Worm (Caenorhabditis elegans) whole organism, young adult: ENCODE data around the gene acs-4.
A peak's percentile ranks its signal among the peaks of the same experiment; 100 is the strongest.

ENCODE experiments used
- C06A6.2 ChIP-seq: fragments of 200-800 bp; sonication (Bioruptor generic); conservative IDR thresholded peaks from 2 replicates; pipeline ENCODE4 v1.3.6; 2022; ENCODE audit warnings: missing genetic modification characterization, missing compliant biosample characterization
- F37B4.10 ChIP-seq: fragments of 200-800 bp; sonication (Bioruptor generic); IDR thresholded peaks from 2 replicates; pipeline ENCODE4 v1.3.6; 2022; ENCODE audit warnings: missing genetic modification characterization, missing compliant biosample characterization
- F39B2.1 ChIP-seq: fragments of 200-800 bp; sonication (Bioruptor generic); IDR thresholded peaks from 2 replicates; pipeline ENCODE4 v1.3.6; 2022; ENCODE audit warnings: missing genetic modification reagents, missing genetic modification characterization, missing compliant biosample characterization
- F49E8.2 ChIP-seq: sonication (generic microtip); optimal IDR thresholded peaks from 3 replicates; lab custom pipeline; 2017; ENCODE audit warnings: missing genetic modification characterization, mild to moderate bottlenecking, missing compliant biosample characterization, antibody characterized with exemption, moderate library complexity; ENCODE audit not compliant: insufficient read depth
- K12H6.12 ChIP-seq: fragments of 200-800 bp; sonication (Bioruptor generic); optimal IDR thresholded peaks from 2 replicates; lab custom pipeline; 2018; ENCODE audit warnings: mild to moderate bottlenecking, missing genetic modification characterization, missing compliant biosample characterization
- Y53G8AR.9 ChIP-seq: fragments of 200-800 bp; sonication (Bioruptor generic); conservative IDR thresholded peaks from 2 replicates; pipeline ENCODE4 v1.3.6; 2022; ENCODE audit warnings: missing genetic modification reagents, missing genetic modification characterization, missing compliant biosample characterization
- Y56A3A.18 ChIP-seq: fragments of 200-800 bp; sonication (Bioruptor generic); IDR thresholded peaks from 2 replicates; pipeline ENCODE4 v1.3.6; 2022; ENCODE audit warnings: missing genetic modification reagents, missing genetic modification characterization, missing compliant biosample characterization
- ama-1 ChIP-seq, 3 experiments: fragments of 150-350 bp in 1 of 3; sonication (generic microtip) in 2 of 3; optimal IDR thresholded peaks; 2 replicates each; lab custom pipeline; 2014 to 2018; ENCODE audit warnings: missing biosample characterization in 2 of 3, missing genetic modification characterization in 2 of 3, missing genetic modification reagents in 2 of 3
- attf-3 ChIP-seq: fragments of 200-800 bp; sonication (Bioruptor generic); conservative IDR thresholded peaks from 2 replicates; pipeline ENCODE4 v1.3.6; 2022; ENCODE audit warnings: missing genetic modification reagents, missing genetic modification characterization, missing compliant biosample characterization
- bed-1 ChIP-seq: fragments of 200-800 bp; sonication (Bioruptor generic); IDR thresholded peaks from 2 replicates; pipeline ENCODE4 v1.3.6; 2022; ENCODE audit warnings: missing genetic modification reagents, missing genetic modification characterization, missing compliant biosample characterization
- bed-2 ChIP-seq: fragments of 200-800 bp; sonication (Bioruptor generic); IDR thresholded peaks from 2 replicates; pipeline ENCODE4 v1.3.6; 2022; ENCODE audit warnings: missing genetic modification reagents, missing genetic modification characterization, missing compliant biosample characterization
- ceh-100 ChIP-seq: fragments of 200-800 bp; sonication (Bioruptor generic); IDR thresholded peaks from 2 replicates; pipeline ENCODE4 v1.3.6; 2022; ENCODE audit warnings: missing genetic modification reagents, missing genetic modification characterization, missing compliant biosample characterization
- ceh-27 ChIP-seq: fragments of 200-800 bp; sonication (Bioruptor generic); optimal IDR thresholded peaks from 2 replicates; lab custom pipeline; 2018; ENCODE audit warnings: mild to moderate bottlenecking, missing genetic modification characterization, moderate library complexity, missing compliant biosample characterization
- dpl-1 ChIP-seq: fragments of 150-350 bp; optimal IDR thresholded peaks from 2 replicates; lab custom pipeline; 2014; ENCODE audit warnings: missing biosample characterization, missing genetic modification reagents, missing genetic modification characterization
- ets-4 ChIP-seq: fragments of 200-800 bp; sonication (Bioruptor generic); optimal IDR thresholded peaks from 2 replicates; lab custom pipeline; 2018; ENCODE audit warnings: mild to moderate bottlenecking, missing genetic modification characterization, missing compliant biosample characterization
- fkh-3 ChIP-seq: sonication (generic microtip); optimal IDR thresholded peaks from 2 replicates; lab custom pipeline; 2016; ENCODE audit warnings: mild to moderate bottlenecking, missing genetic modification characterization, missing compliant biosample characterization
- hmg-1.2 ChIP-seq: fragments of 200-800 bp; sonication (Bioruptor generic); IDR thresholded peaks from 2 replicates; pipeline ENCODE4 v1.3.6; 2022; ENCODE audit warnings: missing genetic modification reagents, missing genetic modification characterization, missing compliant biosample characterization
- let-526 ChIP-seq: fragments of 200-800 bp; sonication (Bioruptor generic); IDR thresholded peaks from 2 replicates; pipeline ENCODE4 v1.3.6; 2022; ENCODE audit warnings: missing genetic modification reagents, missing genetic modification characterization, missing compliant biosample characterization
- lin-35 ChIP-seq, 3 experiments: fragments of 150-350 bp in 2 of 3; sonication (generic microtip) in 1 of 3; optimal IDR thresholded peaks; 2 replicates each; lab custom pipeline; 2014 to 2018; ENCODE audit warnings: missing biosample characterization in 3 of 3, missing genetic modification characterization in 3 of 3, missing genetic modification reagents in 3 of 3
- lin-40 ChIP-seq: sonication (generic microtip); optimal IDR thresholded peaks from 2 replicates; lab custom pipeline; 2016; ENCODE audit warnings: missing genetic modification characterization, mild to moderate bottlenecking, missing compliant biosample characterization, missing genotype, missing genetic modification reagents
- madf-10 ChIP-seq: sonication (generic microtip); optimal IDR thresholded peaks from 2 replicates; lab custom pipeline; 2016; ENCODE audit warnings: mild to moderate bottlenecking, missing genetic modification characterization, missing compliant biosample characterization
- madf-3 ChIP-seq: fragments of 200-800 bp; sonication (Bioruptor generic); IDR thresholded peaks from 2 replicates; pipeline ENCODE4 v1.3.6; 2022; ENCODE audit warnings: missing genetic modification reagents, missing genetic modification characterization, missing compliant biosample characterization
- madf-6 ChIP-seq: fragments of 200-800 bp; sonication (Bioruptor generic); IDR thresholded peaks from 2 replicates; pipeline ENCODE4 v1.3.6; 2022; ENCODE audit warnings: missing genetic modification reagents, missing genetic modification characterization, missing compliant biosample characterization
- madf-8 ChIP-seq: fragments of 200-800 bp; sonication (Bioruptor generic); conservative IDR thresholded peaks from 2 replicates; pipeline ENCODE4 v1.3.6; 2022; ENCODE audit warnings: missing genetic modification reagents, missing genetic modification characterization, missing compliant biosample characterization
- mcd-1 ChIP-seq: fragments of 200-800 bp; sonication (Bioruptor generic); IDR thresholded peaks from 2 replicates; pipeline ENCODE4 v1.3.6; 2022; ENCODE audit warnings: missing genetic modification reagents, missing genetic modification characterization, missing compliant biosample characterization
- mel-28 ChIP-seq: sonication (generic microtip); optimal IDR thresholded peaks from 2 replicates; lab custom pipeline; 2016; ENCODE audit warnings: borderline replicate concordance, mild to moderate bottlenecking, missing genetic modification characterization, missing compliant biosample characterization
- nhr-27 ChIP-seq: fragments of 200-800 bp; sonication (Bioruptor generic); optimal IDR thresholded peaks from 2 replicates; lab custom pipeline; 2018; ENCODE audit warnings: mild to moderate bottlenecking, missing genetic modification characterization, moderate library complexity, missing compliant biosample characterization
- nhr-90 ChIP-seq: sonication (generic microtip); optimal IDR thresholded peaks from 2 replicates; lab custom pipeline; 2016; ENCODE audit warnings: missing genotype, mild to moderate bottlenecking, missing genetic modification characterization, missing compliant biosample characterization
- pha-4 ChIP-seq: fragments of 150-350 bp; sonication (generic microtip); optimal IDR thresholded peaks from 2 replicates; lab custom pipeline; 2014; ENCODE audit warnings: missing biosample characterization, missing genetic modification reagents, missing genetic modification characterization
- repo-1 ChIP-seq: sonication (generic microtip); optimal IDR thresholded peaks from 2 replicates; lab custom pipeline; 2017; ENCODE audit warnings: mild to moderate bottlenecking, missing genetic modification characterization, missing compliant biosample characterization
- snpc-1.3 ChIP-seq: sonication (generic microtip); optimal IDR thresholded peaks from 2 replicates; lab custom pipeline; 2017; ENCODE audit warnings: missing genetic modification characterization, mild to moderate bottlenecking, missing compliant biosample characterization, antibody characterized with exemption, moderate library complexity, missing genotype, missing genetic modification reagents; ENCODE audit not compliant: insufficient read depth
- snpc-3.4 ChIP-seq: sonication (generic microtip); optimal IDR thresholded peaks from 2 replicates; lab custom pipeline; 2017; ENCODE audit warnings: missing genetic modification characterization, mild to moderate bottlenecking, missing compliant biosample characterization, antibody characterized with exemption, moderate library complexity, missing genotype, missing genetic modification reagents
- snpc-4 ChIP-seq, 5 experiments: fragments of 150-350 bp in 1 of 5; sonication (generic microtip) in 4 of 5; optimal IDR thresholded peaks; 2 replicates each; lab custom pipeline; 2014 to 2018; ENCODE audit warnings: missing genetic modification characterization in 5 of 5, missing biosample characterization in 3 of 5, antibody characterized with exemption in 2 of 5, mild to moderate bottlenecking in 2 of 5, missing compliant biosample characterization in 2 of 5, missing genotype in 2 of 5, moderate library complexity in 2 of 5, missing genetic modification reagents in 1 of 5
- somi-1 ChIP-seq: fragments of 200-800 bp; sonication (Bioruptor generic); optimal IDR thresholded peaks from 2 replicates; lab custom pipeline; 2018; ENCODE audit warnings: mild to moderate bottlenecking, missing genetic modification characterization, missing compliant biosample characterization
- xnd-1 ChIP-seq: sonication (generic microtip); optimal IDR thresholded peaks from 2 replicates; lab custom pipeline; 2016; ENCODE audit warnings: missing genotype, missing genetic modification reagents, missing genetic modification characterization, missing compliant biosample characterization
- zim-3 ChIP-seq: sonication (generic microtip); optimal IDR thresholded peaks from 2 replicates; lab custom pipeline; 2017; ENCODE audit warnings: mild to moderate bottlenecking, missing genetic modification characterization, moderate library complexity, missing compliant biosample characterization
- ztf-22 ChIP-seq: fragments of 200-800 bp; sonication (Bioruptor generic); optimal IDR thresholded peaks from 2 replicates; lab custom pipeline; 2018; ENCODE audit warnings: mild to moderate bottlenecking, missing genetic modification characterization, moderate library complexity, missing compliant biosample characterization
- ztf-28 ChIP-seq: fragments of 200-800 bp; sonication (Bioruptor generic); IDR thresholded peaks from 2 replicates; pipeline ENCODE4 v1.3.6; 2022; ENCODE audit warnings: missing genetic modification reagents, missing genetic modification characterization, missing compliant biosample characterization
- ztf-6 ChIP-seq: fragments of 200-800 bp; sonication (Bioruptor generic); IDR thresholded peaks from 2 replicates; pipeline ENCODE4 v1.3.6; 2022; ENCODE audit warnings: missing genetic modification reagents, missing genetic modification characterization, missing compliant biosample characterization

The acs-4 gene

ce11 chrIII:7201378-7202256 is 34.0 kb downstream of the acs-4 start, which contains the start of gene dpy-31:
dpy-31 (plus strand) TSS chrIII:7202206.
- TF ChIP-seq attf-3 (GFP tag; lab: Robert Waterston, UW) (no peak), ztf-6 (no peak), repo-1 (no peak), ets-4 (GFP tag; lab: Kevin White, UChicago) (no peak)

DNA sequence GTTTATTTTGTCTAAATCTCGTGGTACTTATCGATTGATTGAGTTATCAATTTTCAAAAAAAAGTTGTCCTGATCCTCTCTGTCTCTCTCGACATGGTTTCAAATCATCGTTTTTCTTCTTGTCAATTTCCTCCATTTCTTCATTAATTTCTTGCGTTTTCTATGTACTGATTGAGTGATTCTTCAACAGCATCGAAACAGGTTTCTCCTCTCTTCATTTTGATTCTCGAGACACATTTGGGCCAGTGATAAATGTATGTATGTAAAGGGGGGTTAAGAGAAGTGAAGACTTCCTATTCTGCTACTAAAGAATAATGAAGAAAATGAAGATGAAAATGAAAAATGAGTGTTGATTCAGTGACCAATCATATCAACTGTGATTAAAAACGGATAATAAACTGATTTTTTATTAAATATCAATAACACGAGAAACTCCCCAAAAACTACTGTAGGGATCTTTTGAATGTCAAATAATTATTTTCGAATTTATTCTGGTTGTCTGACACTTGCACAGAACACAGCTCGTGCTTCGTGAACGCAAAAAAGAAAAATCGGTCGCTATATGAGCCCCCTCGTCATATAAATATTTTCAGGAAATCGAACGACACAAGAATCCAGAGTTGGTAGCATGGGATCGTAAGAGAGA is 35.6 kb downstream of the acs-4 start:
- TF ChIP-seq snpc-4 (GFP tag; optimal IDR thresholded peaks at IDR 0.05; lab: Kevin White, UChicago) (no peak), snpc-4 (tag; optimal IDR thresholded peaks at IDR 0.05; lab: Kevin White, UChicago) (no peak), mel-28 (no peak), ceh-100 (GFP tag; lab: Robert Waterston, UW) (no peak), hmg-1.2 (GFP tag; lab: Robert Waterston, UW) (no peak), snpc-1.3 (tag; lab: Kevin White, UChicago) (no peak), somi-1 (GFP tag; lab: Kevin White, UChicago) (peak; percentile 26), ama-1 (optimal IDR thresholded peaks at IDR 0.05; lab: Kevin White, UChicago) (no peak), ama-1 (GFP tag; optimal IDR thresholded peaks at IDR 0.05; lab: Kevin White, UChicago) (no peak), dpl-1 (GFP tag; lab: Kevin White, UChicago) (no peak), nhr-90 (no peak), zim-3 (tag; lab: Kevin White, UChicago) (no peak), lin-40 (peak; percentile 20), C06A6.2 (GFP tag; lab: Robert Waterston, UW) (no peak), Y56A3A.18 (GFP tag; lab: Robert Waterston, UW) (no peak), madf-10 (no peak)
- TF ChIP-seq, all 124 proteins: peak for 2

- TF ChIP-seq fkh-3 (tag; lab: Kevin White, UChicago) (no peak), lin-35 (GFP tag; optimal IDR thresholded peaks at IDR 0.05; lab: Kevin White, UChicago) (peak in 1 of 3 experiments; percentile 86), mel-28 (no peak), F37B4.10 (GFP tag; lab: Robert Waterston, UW) (no peak), bed-1 (GFP tag; lab: Robert Waterston, UW) (no peak), bed-2 (GFP tag; lab: Robert Waterston, UW) (no peak), ztf-6 (no peak), repo-1 (no peak), nhr-27 (tag; lab: Kevin White, UChicago) (no peak), ceh-100 (GFP tag; lab: Robert Waterston, UW) (peak; percentile 29; the same call in 1 of the 2 replicates), ama-1 (optimal IDR thresholded peaks at IDR 0.05; lab: Kevin White, UChicago) (peak; percentile 2), ama-1 (GFP tag; optimal IDR thresholded peaks at IDR 0.05; lab: Kevin White, UChicago) (peak in 1 of 2 experiments; percentile 29), madf-3 (GFP tag; lab: Robert Waterston, UW) (peak; percentile 84), mcd-1 (GFP tag; lab: Robert Waterston, UW) (peak; percentile 81), ceh-27 (GFP tag; lab: Kevin White, UChicago) (peak; percentile 82), snpc-3.4 (peak; percentile 85), madf-6 (GFP tag; lab: Robert Waterston, UW) (peak; percentile 83), let-526 (GFP tag; lab: Robert Waterston, UW) (no peak), Y53G8AR.9 (GFP tag; lab: Robert Waterston, UW) (peak; percentile 84), xnd-1 (tag; lab: Kevin White, UChicago) (peak; percentile 1), F49E8.2 (tag; lab: Kevin White, UChicago) (peak; percentile 47), ztf-28 (GFP tag; lab: Robert Waterston, UW) (0 out of 2 replicates have a peak, but pooled peaks have one; percentile 62), attf-3 (GFP tag; lab: Robert Waterston, UW) (peak; percentile 74), ztf-22 (GFP tag; lab: Kevin White, UChicago) (no peak), pha-4 (peak; percentile 80), madf-8 (peak; percentile 54), F39B2.1 (GFP tag; lab: Robert Waterston, UW) (no peak), K12H6.12 (tag; lab: Kevin White, UChicago) (peak; percentile 8)
Measured at ce11 chrIII:7207903-7208497, 40.4 kb downstream of the acs-4 start, which contains the start of gene rpl-6. rpl-6 (plus strand) TSS chrIII:7208447.
